Fruit fly (Drosophila melanogaster) whole organism, adult: ENCODE results near the gene CG32413.

Experiments
- CG14711 ChIP-seq: fragments of 200-800 bp; sonication (Bioruptor generic); optimal IDR thresholded peaks from 2 replicates; lab custom pipeline; 2018; ENCODE audit warnings: missing biosample characterization, mild to moderate bottlenecking, missing genetic modification characterization, moderate library complexity
- CG7045 ChIP-seq: fragments of 200-800 bp; sonication (Bioruptor generic); optimal IDR thresholded peaks from 2 replicates; lab custom pipeline; 2017; ENCODE audit warnings: missing biosample characterization, mild to moderate bottlenecking, missing genetic modification characterization
- CG7101 ChIP-seq: fragments of 200-800 bp; sonication (Bioruptor generic); optimal IDR thresholded peaks from 2 replicates; lab custom pipeline; 2018; ENCODE audit warnings: missing biosample characterization, mild to moderate bottlenecking, missing genetic modification characterization, moderate library complexity
- Clk ChIP-seq: fragments of 200-800 bp; sonication (Bioruptor generic); optimal IDR thresholded peaks from 2 replicates; lab custom pipeline; 2017; ENCODE audit warnings: missing biosample characterization, missing genetic modification characterization
- bab1 ChIP-seq: fragments of 200-800 bp; sonication (Bioruptor generic); optimal IDR thresholded peaks from 3 replicates; lab custom pipeline; 2019; ENCODE audit warnings: missing biosample characterization, mild to moderate bottlenecking, missing genetic modification characterization, moderate library complexity
- cnc ChIP-seq, 2 experiments: fragments of >200 bp; optimal IDR thresholded peaks; 2 replicates each; lab custom pipeline; 2017
- ovo ChIP-seq: fragments of 200-800 bp; sonication (Bioruptor generic); optimal IDR thresholded peaks from 2 replicates; lab custom pipeline; 2016; ENCODE audit warnings: missing biosample characterization, missing genetic modification characterization

CG32413 gene

DNA sequence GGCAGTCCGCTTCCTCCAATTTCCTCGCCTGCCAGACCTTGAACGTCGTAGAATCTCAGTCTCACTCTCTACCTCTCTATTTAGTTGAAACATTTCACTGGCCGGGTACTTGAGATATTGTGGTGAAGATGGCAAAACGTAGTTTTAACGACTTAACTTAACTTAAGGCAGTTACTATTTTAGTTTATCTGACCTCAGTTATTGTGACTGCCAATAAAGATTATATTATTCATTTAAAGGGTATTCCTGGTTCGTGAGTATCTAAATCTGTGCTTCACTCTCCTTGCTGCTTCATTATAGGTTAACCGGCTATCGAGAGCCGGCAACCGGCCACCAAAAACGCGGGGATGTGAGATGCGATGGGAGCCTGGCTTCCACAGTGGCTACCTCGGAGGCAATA lies 48.8 kb downstream of the CG32413 start:
- TF ChIP-seq Clk (GFP tag; lab: Kevin White, UChicago) (no peak), ovo (no peak), CG7101 (tag; lab: Kevin White, UChicago) (no peak), bab1 (no peak), CG14711 (tag; lab: Kevin White, UChicago) (no peak), cnc (optimal IDR thresholded peaks at IDR 0.05; lab: Kevin White, UChicago) (no peak), CG7045 (no peak)
